Worm (Caenorhabditis elegans) whole organism, mixed stage, embryonic: Measurements from ENCODE around the gene fbxl-5.

Experiments used
- M03D4.4 ChIP-seq: sonication (generic microtip); optimal IDR thresholded peaks from 2 replicates; lab custom pipeline; 2017; ENCODE audit warnings: mild to moderate bottlenecking, missing genetic modification characterization, missing compliant biosample characterization
- ceh-39 ChIP-seq: fragments of 150-350 bp; optimal IDR thresholded peaks from 2 replicates; lab custom pipeline; 2014; ENCODE audit warnings: missing biosample characterization, missing genetic modification characterization
- ceh-43 ChIP-seq: fragments of 200-800 bp; sonication (Bioruptor generic); optimal IDR thresholded peaks from 2 replicates; lab custom pipeline; 2018; ENCODE audit warnings: mild to moderate bottlenecking, missing genetic modification characterization, moderate library complexity, missing compliant biosample characterization
- ceh-83 ChIP-seq: fragments of 200-800 bp; sonication (Bioruptor generic); optimal IDR thresholded peaks from 2 replicates; lab custom pipeline; 2018; ENCODE audit warnings: mild to moderate bottlenecking, missing genetic modification characterization, missing compliant biosample characterization
- ces-1 ChIP-seq: fragments of 150-350 bp; optimal IDR thresholded peaks from 2 replicates; lab custom pipeline; 2014; ENCODE audit warnings: missing biosample characterization, missing genetic modification reagents, missing genetic modification characterization
- cnd-1 ChIP-seq: fragments of 200-800 bp; sonication (Bioruptor generic); optimal IDR thresholded peaks from 2 replicates; lab custom pipeline; 2018; ENCODE audit warnings: mild to moderate bottlenecking, missing genetic modification characterization, missing compliant biosample characterization
- elt-1 ChIP-seq: sonication (generic microtip); optimal IDR thresholded peaks from 2 replicates; lab custom pipeline; 2017; ENCODE audit warnings: missing genetic modification characterization, mild to moderate bottlenecking, missing compliant biosample characterization, antibody characterized with exemption, moderate library complexity, borderline replicate concordance; ENCODE audit not compliant: insufficient read depth
- elt-3 ChIP-seq: fragments of 150-350 bp; optimal IDR thresholded peaks from 2 replicates; lab custom pipeline; 2014; ENCODE audit warnings: missing biosample characterization, missing genetic modification characterization
- flh-1 ChIP-seq: fragments of 200-800 bp; sonication (Bioruptor generic); optimal IDR thresholded peaks from 2 replicates; lab custom pipeline; 2018; ENCODE audit warnings: mild to moderate bottlenecking, missing genetic modification characterization, moderate library complexity, missing compliant biosample characterization
- ham-2 ChIP-seq: fragments of 200-800 bp; sonication (Bioruptor generic); optimal IDR thresholded peaks from 2 replicates; lab custom pipeline; 2018; ENCODE audit warnings: mild to moderate bottlenecking, missing genetic modification characterization, missing compliant biosample characterization
- hlh-1 ChIP-seq: fragments of 150-350 bp; optimal IDR thresholded peaks from 2 replicates; lab custom pipeline; 2014; ENCODE audit warnings: missing biosample characterization, missing genetic modification reagents, missing genetic modification characterization
- lin-13 ChIP-seq: fragments of 150-350 bp; optimal IDR thresholded peaks from 2 replicates; lab custom pipeline; 2014; ENCODE audit warnings: missing biosample characterization, missing genetic modification characterization
- lin-32 ChIP-seq: fragments of 200-800 bp; sonication (Bioruptor generic); optimal IDR thresholded peaks from 2 replicates; lab custom pipeline; 2018; ENCODE audit warnings: mild to moderate bottlenecking, missing genetic modification characterization, missing compliant biosample characterization
- lsy-2 ChIP-seq: fragments of 150-350 bp; optimal IDR thresholded peaks from 2 replicates; lab custom pipeline; 2014; ENCODE audit warnings: missing biosample characterization, missing genetic modification characterization
- mab-5 ChIP-seq: fragments of 150-350 bp; optimal IDR thresholded peaks from 2 replicates; lab custom pipeline; 2014; ENCODE audit warnings: missing biosample characterization, missing genetic modification characterization
- mep-1 ChIP-seq: fragments of 150-350 bp; optimal IDR thresholded peaks from 2 replicates; lab custom pipeline; 2017; ENCODE audit warnings: missing biosample characterization, missing genetic modification reagents, missing genetic modification characterization, inconsistent platforms
- mls-2 ChIP-seq: sonication (generic microtip); optimal IDR thresholded peaks from 2 replicates; lab custom pipeline; 2016; ENCODE audit warnings: mild to moderate bottlenecking, missing genetic modification characterization, moderate library complexity, missing compliant biosample characterization
- nhr-12 ChIP-seq: fragments of 150-350 bp; optimal IDR thresholded peaks from 2 replicates; lab custom pipeline; 2014; ENCODE audit warnings: missing biosample characterization, missing genetic modification characterization
- nhr-2 ChIP-seq: fragments of 150-350 bp; optimal IDR thresholded peaks from 2 replicates; lab custom pipeline; 2014; ENCODE audit warnings: missing biosample characterization, missing genetic modification characterization
- nhr-237 ChIP-seq: fragments of 150-350 bp; optimal IDR thresholded peaks from 2 replicates; lab custom pipeline; 2014; ENCODE audit warnings: missing biosample characterization, missing genetic modification characterization
- nhr-28 ChIP-seq: fragments of 150-350 bp; optimal IDR thresholded peaks from 2 replicates; lab custom pipeline; 2014; ENCODE audit warnings: missing biosample characterization, missing genetic modification characterization
- nhr-76 ChIP-seq: sonication (generic microtip); optimal IDR thresholded peaks from 2 replicates; lab custom pipeline; 2017; ENCODE audit warnings: missing biosample characterization, missing genetic modification characterization
- pha-4 ChIP-seq: fragments of 150-350 bp; optimal IDR thresholded peaks from 2 replicates; lab custom pipeline; 2018; ENCODE audit warnings: missing biosample characterization, missing genetic modification reagents, missing genetic modification characterization
- sem-2 ChIP-seq: fragments of 200-800 bp; sonication (Bioruptor generic); optimal IDR thresholded peaks from 2 replicates; lab custom pipeline; 2018; ENCODE audit warnings: mild to moderate bottlenecking, missing genetic modification characterization, missing compliant biosample characterization
- snpc-4 ChIP-seq: fragments of 150-350 bp; optimal IDR thresholded peaks from 2 replicates; lab custom pipeline; 2014; ENCODE audit warnings: missing biosample characterization, missing genetic modification characterization
- sptf-1 ChIP-seq: sonication (generic microtip); optimal IDR thresholded peaks from 2 replicates; lab custom pipeline; 2017; ENCODE audit warnings: mild to moderate bottlenecking, missing genetic modification characterization, moderate library complexity, missing compliant biosample characterization
- tbx-8 ChIP-seq: fragments of 200-800 bp; sonication (Bioruptor generic); optimal IDR thresholded peaks from 2 replicates; lab custom pipeline; 2018; ENCODE audit warnings: mild to moderate bottlenecking, missing genetic modification characterization, moderate library complexity, missing compliant biosample characterization
- unc-39 ChIP-seq: fragments of 150-350 bp; optimal IDR thresholded peaks from 2 replicates; lab custom pipeline; 2014; ENCODE audit warnings: missing biosample characterization, missing genetic modification characterization
- unc-62 ChIP-seq: fragments of 150-350 bp; optimal IDR thresholded peaks from 2 replicates; lab custom pipeline; 2014; ENCODE audit warnings: missing biosample characterization, missing genetic modification reagents, missing genetic modification characterization
- zip-8 ChIP-seq: fragments of 150-350 bp; optimal IDR thresholded peaks from 2 replicates; lab custom pipeline; 2014; ENCODE audit warnings: missing biosample characterization, missing genetic modification characterization
- ztf-11 ChIP-seq: fragments of 150-350 bp; optimal IDR thresholded peaks from 2 replicates; lab custom pipeline; 2014; ENCODE audit warnings: missing biosample characterization, missing genetic modification characterization

Gene fbxl-5

DNA sequence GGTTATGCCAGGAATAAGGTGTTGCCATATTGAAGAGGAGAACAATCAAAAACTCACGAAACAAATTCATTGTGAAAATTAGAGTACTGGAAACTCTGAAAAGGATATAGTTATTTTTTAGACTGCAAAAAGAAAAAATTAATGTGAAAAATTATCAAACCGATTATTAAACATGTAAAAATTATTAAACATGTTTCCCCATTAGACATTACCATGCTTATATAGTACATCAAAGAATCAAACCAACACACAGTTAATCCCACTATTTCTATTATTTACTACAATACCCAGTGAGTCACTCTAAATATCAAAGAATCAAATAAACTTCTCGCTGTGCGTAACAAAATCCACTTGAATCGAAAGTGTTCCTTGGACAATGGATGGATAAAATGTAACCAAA lies 29.6 kb upstream of the fbxl-5 start, which contains the start of gene ZK105.13:
ZK105.13 (minus strand) TSS at position 101 of the 400 bp plus-strand sequence.
- TF ChIP-seq ztf-11 (tag; lab: Kevin White, UChicago) (no peak), pha-4 (tag; lab: Kevin White, UChicago) (no peak), lin-13 (tag; lab: Kevin White, UChicago) (no peak), ces-1 (GFP tag; lab: Kevin White, UChicago) (no peak), ceh-83 (no peak), nhr-237 (tag; lab: Kevin White, UChicago) (no peak), M03D4.4 (no peak), cnd-1 (tag; lab: Kevin White, UChicago) (no peak), ceh-39 (tag; lab: Kevin White, UChicago) (no peak)

DNA sequence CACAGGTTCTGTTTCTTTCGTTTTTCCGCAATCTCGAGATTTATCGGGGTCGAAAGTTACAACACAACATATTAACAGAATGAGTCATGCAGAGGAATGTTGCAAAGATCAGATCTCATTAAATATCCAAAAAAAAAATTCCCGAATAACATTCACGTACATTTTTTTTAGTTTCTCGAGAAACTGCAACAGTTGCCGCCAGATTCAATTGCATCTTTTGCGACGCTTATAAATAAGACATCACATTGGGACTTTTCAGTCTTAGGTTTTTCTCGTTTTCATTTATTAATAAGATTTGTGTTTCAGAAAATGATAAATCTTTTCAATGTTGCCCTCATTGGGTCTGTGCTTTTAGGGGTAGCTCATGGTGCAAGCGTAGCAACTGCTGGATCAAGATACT lies 29.0 kb upstream of the fbxl-5 start, which contains the start of gene ZK105.1:
ZK105.1 (plus strand) TSS at position 301 of the 400 bp plus-strand sequence.
- no peak for TF ChIP-seq M03D4.4
- no peak for TF ChIP-seq unc-39 (tag; lab: Kevin White, UChicago)
- no peak for TF ChIP-seq ham-2 (GFP tag; lab: Kevin White, UChicago)
- no peak for TF ChIP-seq hlh-1
- TF ChIP-seq sem-2 (GFP tag; lab: Kevin White, UChicago), result no peak
- no peak for TF ChIP-seq nhr-12
- TF ChIP-seq unc-62 (GFP tag; lab: Kevin White, UChicago), result no peak
- no peak for TF ChIP-seq ceh-39 (tag; lab: Kevin White, UChicago)
- no peak for TF ChIP-seq lin-13 (tag; lab: Kevin White, UChicago)
- TF ChIP-seq ceh-83, result no peak
- no peak for TF ChIP-seq ztf-11 (tag; lab: Kevin White, UChicago)
- TF ChIP-seq elt-1 (tag; lab: Kevin White, UChicago), result no peak
- no peak for TF ChIP-seq flh-1 (GFP tag; lab: Kevin White, UChicago)

DNA sequence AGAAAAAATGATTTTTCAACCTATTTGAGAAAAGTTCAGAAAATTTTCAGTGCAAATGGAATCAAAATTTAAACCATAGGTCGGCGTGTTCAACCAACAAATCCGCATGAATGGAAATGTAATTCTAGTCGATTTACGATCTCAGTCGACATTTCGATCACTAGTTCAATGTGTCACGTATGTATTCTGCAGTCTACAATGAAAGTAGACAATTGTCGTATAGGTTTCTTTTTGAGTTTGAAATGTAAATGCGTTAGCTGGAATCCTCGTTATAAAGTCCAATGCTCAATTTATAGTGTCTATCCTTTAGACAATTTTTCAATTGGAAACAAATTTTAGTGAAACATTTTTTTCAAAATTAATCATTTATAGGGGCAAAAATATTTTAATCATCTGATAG lies 26.7 kb upstream of the fbxl-5 start, which contains the start of gene ZK105.12:
ZK105.12 (minus strand) TSS at position 101 of the 400 bp plus-strand sequence.
- TF ChIP-seq snpc-4 (tag; lab: Kevin White, UChicago), result no peak
- no peak for TF ChIP-seq M03D4.4
- TF ChIP-seq mab-5 (tag; lab: Kevin White, UChicago), result no peak
- no peak for TF ChIP-seq lsy-2 (tag; lab: Kevin White, UChicago)
- TF ChIP-seq tbx-8 (GFP tag; lab: Kevin White, UChicago), result no peak
- no peak for TF ChIP-seq sem-2 (GFP tag; lab: Kevin White, UChicago)
- TF ChIP-seq nhr-76 (tag; lab: Kevin White, UChicago), result no peak
- TF ChIP-seq flh-1 (GFP tag; lab: Kevin White, UChicago), result no peak
- TF ChIP-seq lin-32, result no peak
- TF ChIP-seq elt-1 (tag; lab: Kevin White, UChicago), result no peak
- no peak for TF ChIP-seq mep-1
- TF ChIP-seq ceh-43 (GFP tag; lab: Kevin White, UChicago), result no peak

DNA sequence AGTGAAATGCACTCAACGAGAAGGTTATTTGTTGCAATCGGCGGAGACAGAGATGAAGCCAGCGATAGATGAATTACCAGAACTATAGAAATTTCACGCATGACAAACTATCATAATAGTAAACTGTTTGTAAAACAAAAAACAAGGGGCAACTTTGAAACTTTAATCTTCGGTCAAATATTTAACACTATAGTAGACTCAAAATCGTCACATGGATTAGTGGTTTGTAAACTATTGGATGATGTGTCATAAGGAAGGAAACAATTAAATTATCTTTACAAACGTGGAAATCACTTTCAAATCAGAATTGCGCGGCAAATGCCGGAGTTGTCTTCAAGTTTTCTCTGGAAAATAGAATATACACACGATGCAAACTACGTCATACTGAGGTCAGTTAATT lies 25.1 kb upstream of the fbxl-5 start, which contains the start of gene ZK105.5:
ZK105.5 (minus strand) TSS at position 101 of the 400 bp plus-strand sequence.
- no peak for TF ChIP-seq hlh-1
- TF ChIP-seq ceh-83, result no peak
- TF ChIP-seq unc-62 (GFP tag; lab: Kevin White, UChicago), result no peak
- TF ChIP-seq nhr-2, result no peak
- TF ChIP-seq lin-32, result no peak
- no peak for TF ChIP-seq elt-3 (tag; lab: Kevin White, UChicago)
- no peak for TF ChIP-seq unc-39 (tag; lab: Kevin White, UChicago)
- no peak for TF ChIP-seq mep-1
- no peak for TF ChIP-seq zip-8 (tag; lab: Kevin White, UChicago)
- no peak for TF ChIP-seq ces-1 (GFP tag; lab: Kevin White, UChicago)
- no peak for TF ChIP-seq nhr-76 (tag; lab: Kevin White, UChicago)
- TF ChIP-seq mab-5 (tag; lab: Kevin White, UChicago), result no peak
- TF ChIP-seq cnd-1 (tag; lab: Kevin White, UChicago), result no peak
- TF ChIP-seq flh-1 (GFP tag; lab: Kevin White, UChicago), result no peak
- no peak for TF ChIP-seq sem-2 (GFP tag; lab: Kevin White, UChicago)

DNA sequence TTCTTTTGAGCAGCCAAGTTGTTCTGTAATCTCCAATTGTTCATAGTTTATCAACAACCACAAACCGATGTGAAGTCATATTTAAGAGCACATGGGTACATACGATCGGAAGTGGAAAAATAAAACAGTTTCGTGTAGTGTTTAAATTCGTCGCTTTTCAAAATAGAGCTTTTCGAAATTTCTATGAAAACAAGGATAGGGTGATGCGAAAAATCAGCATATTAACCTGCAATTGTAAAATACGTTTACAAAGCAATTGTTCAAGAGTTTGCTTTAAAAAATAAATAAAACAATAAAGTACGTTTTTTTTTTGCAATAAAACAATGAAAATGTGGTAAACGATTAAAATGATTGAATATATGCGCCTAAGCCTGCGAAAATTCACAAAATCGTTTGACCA lies 20.8 kb upstream of the fbxl-5 start, which contains the start of gene ZK105.14:
ZK105.14 (minus strand) TSS at position 101 of the 400 bp plus-strand sequence.
- TF ChIP-seq lsy-2 (tag; lab: Kevin White, UChicago), result no peak
- no peak for TF ChIP-seq elt-1 (tag; lab: Kevin White, UChicago)
- no peak for TF ChIP-seq mls-2 (tag; lab: Kevin White, UChicago)
- TF ChIP-seq nhr-76 (tag; lab: Kevin White, UChicago), result no peak
- no peak for TF ChIP-seq sptf-1 (tag; lab: Kevin White, UChicago)
- no peak for TF ChIP-seq nhr-28
- no peak for TF ChIP-seq mep-1
- no peak for TF ChIP-seq M03D4.4
- TF ChIP-seq nhr-12, result no peak
- TF ChIP-seq lin-32, result no peak
- TF ChIP-seq sem-2 (GFP tag; lab: Kevin White, UChicago), result no peak
- no peak for TF ChIP-seq flh-1 (GFP tag; lab: Kevin White, UChicago)
